Worm (Caenorhabditis elegans): ENCODE measurements around the gene F37A4.1.

ce11 chrIII:6746008-6746407, 22.8 kb downstream of the F37A4.1 start, which contains the start of gene dig-1:
- TF ChIP-seq unc-39 (tag; optimal IDR thresholded peaks at IDR 0.05) (no peak), elt-1 (tag; optimal IDR thresholded peaks at IDR 0.05; ENCODE audit: borderline replicate concordance, insufficient read depth) (no peak), mep-1 (tag; optimal IDR thresholded peaks at IDR 0.05) (no peak), nhr-237 (tag; optimal IDR thresholded peaks at IDR 0.05) (no peak), snpc-4 (tag; optimal IDR thresholded peaks at IDR 0.05) (no peak), blmp-1 (tag; optimal IDR thresholded peaks at IDR 0.05) (no peak), ztf-11 (tag; optimal IDR thresholded peaks at IDR 0.05) (no peak), mls-2 (tag; optimal IDR thresholded peaks at IDR 0.05) (no peak), unc-62 (GFP tag; optimal IDR thresholded peaks at IDR 0.05) (no peak), sptf-1 (tag; optimal IDR thresholded peaks at IDR 0.05) (no peak), lin-32 (GFP tag; optimal IDR thresholded peaks at IDR 0.05) (no peak)
